Fruit fly (Drosophila melanogaster) whole organism, embryonic: ENCODE measurements around the gene CG6766.

Experiments used
- Aef1 ChIP-seq: fragments of 200-800 bp; sonication (Bioruptor generic); IDR thresholded peaks from 3 replicates; pipeline ENCODE4 v1.3.6; 2022; ENCODE audit warnings: missing biosample characterization, missing genetic modification characterization
- Bgb ChIP-seq: fragments of 200-800 bp; sonication (Bioruptor generic); IDR thresholded peaks from 2 replicates; pipeline ENCODE4 v1.3.6; 2022; ENCODE audit warnings: missing biosample characterization, missing genetic modification characterization; ENCODE audit not compliant: partially characterized antibody
- CG11093 ChIP-seq: fragments of 200-800 bp; sonication (Bioruptor generic); IDR thresholded peaks from 3 replicates; pipeline ENCODE4 v1.3.6; 2022; ENCODE audit warnings: missing biosample characterization, missing genetic modification characterization
- CG11504 ChIP-seq: fragments of 200-800 bp; sonication (Bioruptor generic); optimal IDR thresholded peaks from 3 replicates; lab custom pipeline; 2019; ENCODE audit warnings: missing biosample characterization, mild to moderate bottlenecking, missing genetic modification characterization, moderate library complexity
- CG12219 ChIP-seq: fragments of 200-800 bp; sonication (Bioruptor generic); optimal IDR thresholded peaks from 3 replicates; lab custom pipeline; 2018; ENCODE audit warnings: missing biosample characterization, mild to moderate bottlenecking, missing genetic modification characterization
- CG12659 ChIP-seq: fragments of 200-800 bp; sonication (Bioruptor generic); optimal IDR thresholded peaks from 3 replicates; lab custom pipeline; 2017; ENCODE audit warnings: mild to moderate bottlenecking, missing biosample characterization, missing genetic modification reagents, missing genetic modification characterization
- CG14050 ChIP-seq: fragments of 200-800 bp; sonication (Bioruptor generic); IDR thresholded peaks from 3 replicates; pipeline ENCODE4 v1.3.6; 2022; ENCODE audit warnings: missing biosample characterization, missing genetic modification characterization
- CG15073 ChIP-seq: fragments of 200-800 bp; sonication (Bioruptor generic); optimal IDR thresholded peaks from 2 replicates; lab custom pipeline; 2016; ENCODE audit warnings: missing biosample characterization, missing genetic modification characterization
- CG15269 ChIP-seq: fragments of 200-800 bp; sonication (Bioruptor generic); optimal IDR thresholded peaks from 2 replicates; lab custom pipeline; 2018; ENCODE audit warnings: missing biosample characterization, mild to moderate bottlenecking, missing genetic modification characterization, moderate library complexity
- CG1792 ChIP-seq: fragments of 200-800 bp; sonication (Bioruptor generic); optimal IDR thresholded peaks from 2 replicates; lab custom pipeline; 2016; ENCODE audit warnings: missing biosample characterization, missing genetic modification characterization
- CG2120 ChIP-seq: fragments of 200-800 bp; sonication (Bioruptor generic); optimal IDR thresholded peaks from 3 replicates; lab custom pipeline; 2016; ENCODE audit warnings: missing biosample characterization, missing genetic modification characterization
- CG30431 ChIP-seq: fragments of 200-800 bp; sonication (Bioruptor generic); optimal IDR thresholded peaks from 2 replicates; lab custom pipeline; 2017; ENCODE audit warnings: missing biosample characterization, missing genetic modification characterization
- CG34376 ChIP-seq: fragments of 200-800 bp; sonication (Bioruptor generic); optimal IDR thresholded peaks from 2 replicates; lab custom pipeline; 2018; ENCODE audit warnings: missing biosample characterization, mild to moderate bottlenecking, missing genetic modification characterization
- CG34422 ChIP-seq: fragments of 200-800 bp; sonication (Bioruptor generic); IDR thresholded peaks from 3 replicates; pipeline ENCODE4 v1.3.6; 2022; ENCODE audit warnings: missing biosample characterization, missing genetic modification characterization
- CG3838 ChIP-seq: fragments of 200-800 bp; sonication (Bioruptor generic); optimal IDR thresholded peaks from 3 replicates; lab custom pipeline; 2016; ENCODE audit warnings: missing biosample characterization, missing genetic modification characterization
- CG6683 ChIP-seq: fragments of 200-800 bp; sonication (Bioruptor generic); optimal IDR thresholded peaks from 2 replicates; lab custom pipeline; 2017; ENCODE audit warnings: missing biosample characterization, mild to moderate bottlenecking, missing genetic modification characterization, missing genetic modification reagents
- CG7963 ChIP-seq: fragments of 200-800 bp; sonication (Bioruptor generic); IDR thresholded peaks from 3 replicates; pipeline ENCODE4 v1.3.6; 2022; ENCODE audit warnings: missing biosample characterization, missing genetic modification characterization; ENCODE audit not compliant: partially characterized antibody
- CG8089 ChIP-seq: fragments of 200-800 bp; sonication (Bioruptor generic); optimal IDR thresholded peaks from 3 replicates; lab custom pipeline; 2016; ENCODE audit warnings: missing biosample characterization, missing genetic modification characterization
- CG9609 ChIP-seq: fragments of 200-800 bp; sonication (Bioruptor generic); optimal IDR thresholded peaks from 3 replicates; lab custom pipeline; 2016; ENCODE audit warnings: missing biosample characterization, missing genetic modification characterization
- CG9727 ChIP-seq: fragments of 200-800 bp; sonication (Bioruptor generic); optimal IDR thresholded peaks from 3 replicates; lab custom pipeline; 2017; ENCODE audit warnings: missing biosample characterization, mild to moderate bottlenecking, missing genetic modification characterization
- CrebB ChIP-seq: fragments of 200-800 bp; sonication (Bioruptor generic); optimal IDR thresholded peaks from 3 replicates; lab custom pipeline; 2018; ENCODE audit warnings: missing biosample characterization, mild to moderate bottlenecking, missing genetic modification characterization
- Eip74EF ChIP-seq, 2 experiments: fragments of 200-800 bp in 1 of 2; fragments of >200 bp in 1 of 2; sonication (Bioruptor generic) in 1 of 2; optimal IDR thresholded peaks; 2 replicates each; lab custom pipeline; 2017 to 2019; ENCODE audit warnings: missing biosample characterization in 2 of 2, missing genetic modification characterization in 2 of 2, mild to moderate bottlenecking in 1 of 2, moderate library complexity in 1 of 2
- HHEX ChIP-seq: fragments of 200-800 bp; sonication (Bioruptor generic); optimal IDR thresholded peaks from 3 replicates; lab custom pipeline; 2017; ENCODE audit warnings: missing biosample characterization, mild to moderate bottlenecking, missing genetic modification characterization, missing genetic modification reagents
- HLH3B ChIP-seq: fragments of 200-800 bp; sonication (Bioruptor generic); IDR thresholded peaks from 2 replicates; pipeline ENCODE4 v1.3.6; 2022; ENCODE audit warnings: missing biosample characterization, missing genetic modification characterization
- MBD-R2 ChIP-seq: fragments of 200-800 bp; sonication (Bioruptor generic); IDR thresholded peaks from 2 replicates; pipeline ENCODE4 v1.3.6; 2022; ENCODE audit warnings: missing biosample characterization, missing genetic modification characterization
- Med ChIP-seq: fragments of 200-800 bp; sonication (Bioruptor generic); peaks from one replicate; lab custom pipeline; 2016; ENCODE audit warnings: missing biosample characterization, missing genetic modification characterization, mild to moderate bottlenecking, inconsistent platforms, moderate library complexity
- NC2β ChIP-seq: fragments of 200-800 bp; sonication (Bioruptor generic); optimal IDR thresholded peaks from 2 replicates; lab custom pipeline; 2016; ENCODE audit warnings: missing biosample characterization, missing genetic modification characterization
- NfI ChIP-seq: fragments of 200-800 bp; sonication (Bioruptor generic); optimal IDR thresholded peaks from 3 replicates; lab custom pipeline; 2018; ENCODE audit warnings: missing biosample characterization, mild to moderate bottlenecking, missing genetic modification characterization, moderate library complexity
- TFAM ChIP-seq: fragments of 200-800 bp; sonication (Bioruptor generic); optimal IDR thresholded peaks from 2 replicates; lab custom pipeline; 2017; ENCODE audit warnings: missing biosample characterization, missing genetic modification characterization, inconsistent platforms
- ac ChIP-seq: fragments of 200-800 bp; sonication (Bioruptor generic); optimal IDR thresholded peaks from 3 replicates; lab custom pipeline; 2017; ENCODE audit warnings: missing biosample characterization, mild to moderate bottlenecking, missing genetic modification characterization
- bcd ChIP-seq: fragments of 200-800 bp; sonication (Bioruptor generic); optimal IDR thresholded peaks from 2 replicates; lab custom pipeline; 2017; ENCODE audit warnings: missing biosample characterization, mild to moderate bottlenecking, missing genetic modification characterization
- cwo ChIP-seq: fragments of 200-800 bp; sonication (Bioruptor generic); optimal IDR thresholded peaks from 3 replicates; lab custom pipeline; 2017; ENCODE audit warnings: missing biosample characterization, missing genetic modification characterization, mild to moderate bottlenecking, moderate library complexity, missing genetic modification reagents
- da ChIP-seq: fragments of 200-800 bp; sonication (Bioruptor generic); optimal IDR thresholded peaks from 2 replicates; lab custom pipeline; 2016; ENCODE audit warnings: missing biosample characterization, missing genetic modification characterization
- dm ChIP-seq: fragments of 200-800 bp; sonication (Bioruptor generic); optimal IDR thresholded peaks from 3 replicates; lab custom pipeline; 2016; ENCODE audit warnings: missing biosample characterization, missing genetic modification characterization
- exex ChIP-seq: fragments of 200-800 bp; sonication (Bioruptor generic); optimal IDR thresholded peaks from 4 replicates; lab custom pipeline; 2018; ENCODE audit warnings: missing biosample characterization, mild to moderate bottlenecking, missing genetic modification characterization, moderate library complexity
- eyg ChIP-seq: fragments of 200-800 bp; sonication (Bioruptor generic); optimal IDR thresholded peaks from 3 replicates; lab custom pipeline; 2016; ENCODE audit warnings: missing biosample characterization, missing genetic modification characterization
- fd102C ChIP-seq: fragments of 200-800 bp; sonication (Bioruptor generic); optimal IDR thresholded peaks from 2 replicates; lab custom pipeline; 2018; ENCODE audit warnings: missing biosample characterization, mild to moderate bottlenecking, missing genetic modification characterization, moderate library complexity
- gce ChIP-seq: fragments of 200-800 bp; sonication (Bioruptor generic); IDR thresholded peaks from 3 replicates; pipeline ENCODE4 v1.3.6; 2022; ENCODE audit warnings: missing biosample characterization, missing genetic modification characterization
- insv ChIP-seq, 2 experiments: fragments of 200-800 bp; sonication (Bioruptor generic); optimal IDR thresholded peaks; 3 replicates each; lab custom pipeline; 2016 to 2018; ENCODE audit warnings: missing biosample characterization in 2 of 2, missing genetic modification characterization in 2 of 2
- kni ChIP-seq: fragments of 200-800 bp; sonication (Bioruptor generic); optimal IDR thresholded peaks from 3 replicates; lab custom pipeline; 2017; ENCODE audit warnings: mild to moderate bottlenecking, missing biosample characterization, missing genetic modification reagents, missing genetic modification characterization
- oc ChIP-seq: fragments of 200-800 bp; sonication (Bioruptor generic); optimal IDR thresholded peaks from 2 replicates; lab custom pipeline; 2018; ENCODE audit warnings: missing biosample characterization, mild to moderate bottlenecking, missing genetic modification characterization, moderate library complexity
- p53 ChIP-seq: fragments of 200-800 bp; sonication (Bioruptor generic); optimal IDR thresholded peaks from 2 replicates; lab custom pipeline; 2016; ENCODE audit warnings: missing biosample characterization, missing genetic modification characterization
- psq ChIP-seq: fragments of 200-800 bp; sonication (Bioruptor generic); optimal IDR thresholded peaks from 2 replicates; lab custom pipeline; 2017; ENCODE audit warnings: missing biosample characterization, missing genetic modification characterization
- sisA ChIP-seq: fragments of 200-800 bp; sonication (Bioruptor generic); IDR thresholded peaks from 2 replicates; pipeline ENCODE4 v1.3.6; 2022; ENCODE audit warnings: missing biosample characterization, missing genetic modification characterization
- sna ChIP-seq: fragments of 200-800 bp; sonication (Bioruptor generic); IDR thresholded peaks from 2 replicates; pipeline ENCODE4 v1.3.6; 2022; ENCODE audit warnings: missing biosample characterization, missing genetic modification characterization; ENCODE audit not compliant: partially characterized antibody
- tio ChIP-seq: fragments of 200-800 bp; sonication (Bioruptor generic); optimal IDR thresholded peaks from 2 replicates; lab custom pipeline; 2017; ENCODE audit warnings: missing biosample characterization, missing genetic modification characterization, inconsistent platforms
- toy ChIP-seq: fragments of 200-800 bp; sonication (Bioruptor generic); IDR thresholded peaks from 2 replicates; pipeline ENCODE4 v1.3.6; 2022; ENCODE audit warnings: missing biosample characterization, missing genetic modification characterization
- vnd ChIP-seq: fragments of 200-800 bp; sonication (Bioruptor generic); IDR thresholded peaks from 3 replicates; pipeline ENCODE4 v1.3.6; 2022; ENCODE audit warnings: missing biosample characterization, missing genetic modification characterization; ENCODE audit not compliant: partially characterized antibody
- yki ChIP-seq: fragments of >200 bp; optimal IDR thresholded peaks from 3 replicates; lab custom pipeline; 2018
- zfh1 ChIP-seq: fragments of 200-800 bp; sonication (Bioruptor generic); IDR thresholded peaks from 3 replicates; pipeline ENCODE4 v1.3.6; 2022; ENCODE audit warnings: missing biosample characterization, missing genetic modification characterization

CG6766 gene

dm6 chr2L:12026458-12027431, 13.7 kb downstream of the CG6766 start (continued):
- TF ChIP-seq CG34422 (GFP tag; lab: Robert Waterston, UW) (peak; percentile 44; the same call in 2 of the 3 replicates), fd102C (GFP tag; lab: Kevin White, UChicago) (no peak), CG15269 (tag; lab: Kevin White, UChicago) (peak; percentile 70), CG9609 (peak; percentile 22), Bgb (GFP tag; lab: Robert Waterston, UW) (0 out of 2 replicates have a peak, but pooled peaks have one; percentile 35), CG9727 (GFP tag; lab: Kevin White, UChicago) (peak; percentile 77), zfh1 (GFP tag; lab: Robert Waterston, UW) (peak; percentile 54; the same call in 1 of the 3 replicates), yki (no peak), tio (GFP tag; lab: Kevin White, UChicago) (peak; percentile 69), psq (GFP tag; lab: Kevin White, UChicago) (no peak), p53 (GFP tag; lab: Kevin White, UChicago) (no peak), CG15073 (peak; percentile 28), cwo (GFP tag; lab: Kevin White, UChicago) (peak; percentile 1), dm (GFP tag; lab: Kevin White, UChicago) (peak; percentile 35), Eip74EF (GFP tag; optimal IDR thresholded peaks at IDR 0.05; lab: Kevin White, UChicago) (no peak), insv (GFP tag; optimal IDR thresholded peaks at IDR 0.05; lab: Kevin White, UChicago) (no peak), TFAM (GFP tag; lab: Kevin White, UChicago) (no peak), Aef1 (peak; percentile 61), CG14050 (GFP tag; lab: Robert Waterston, UW) (peak; percentile 9; the same call in 1 of the 3 replicates), HLH3B (GFP tag; lab: Robert Waterston, UW) (no peak), oc (tag; lab: Kevin White, UChicago) (peak; percentile 36), ac (GFP tag; lab: Kevin White, UChicago) (no peak), sisA (GFP tag; lab: Robert Waterston, UW) (peak; percentile 43; the same call in 1 of the 2 replicates), CG34376 (no peak), kni (peak; percentile 68), eyg (no peak), NC2β (GFP tag; lab: Kevin White, UChicago) (peak; percentile 34), vnd (GFP tag; lab: Robert Waterston, UW) (no peak), sna (GFP tag; lab: Robert Waterston, UW) (no peak), CG11093 (GFP tag; lab: Robert Waterston, UW) (no peak), CG12219 (no peak), CG8089 (no peak)
- TF ChIP-seq, all 482 proteins: peak for 260

dm6 chr2L:12025505-12025904, 15.0 kb downstream of the CG6766 start:
- peak; percentile 54 for TF ChIP-seq CG11504 (tag; lab: Kevin White, UChicago)
- TF ChIP-seq HHEX (GFP tag; lab: Kevin White, UChicago), result peak; percentile 21
- no peak for TF ChIP-seq CG6683
- TF ChIP-seq Med (GFP tag; lab: Kevin White, UChicago), result peak; percentile 90
- no peak for TF ChIP-seq gce (GFP tag; lab: Robert Waterston, UW)
- TF ChIP-seq CG12659 (GFP tag; lab: Kevin White, UChicago), result no peak
- no peak for TF ChIP-seq CG30431
- no peak for TF ChIP-seq exex (tag; lab: Kevin White, UChicago)
- no peak for TF ChIP-seq bcd
- TF ChIP-seq CG2120 (GFP tag; lab: Kevin White, UChicago), result peak; percentile 7
- TF ChIP-seq CG3838 (GFP tag; lab: Kevin White, UChicago), result no peak
- no peak for TF ChIP-seq toy (GFP tag; lab: Robert Waterston, UW)
- no peak for TF ChIP-seq CG7963
- TF ChIP-seq CG1792 (GFP tag; lab: Kevin White, UChicago), result no peak
- no peak for TF ChIP-seq MBD-R2 (GFP tag; lab: Robert Waterston, UW)
- TF ChIP-seq NfI (GFP tag; lab: Kevin White, UChicago), result peak; percentile 8
- TF ChIP-seq da, result no peak
- TF ChIP-seq CrebB, result peak; percentile 3
